Worm (Caenorhabditis elegans) whole organism, early embryonic: Measurements from ENCODE around the gene F23G4.1.

Experiments
- B0310.2 ChIP-seq: sonication (generic microtip); optimal IDR thresholded peaks from 2 replicates; lab custom pipeline; 2016; ENCODE audit warnings: mild to moderate bottlenecking, missing genetic modification characterization, missing compliant biosample characterization
- ama-1 ChIP-seq: fragments of 150-350 bp; optimal IDR thresholded peaks from 2 replicates; lab custom pipeline; 2014
- ets-7 ChIP-seq: sonication (generic microtip); optimal IDR thresholded peaks from 2 replicates; lab custom pipeline; 2016; ENCODE audit warnings: missing genotype, missing genetic modification characterization, missing compliant biosample characterization
- sea-1 ChIP-seq: fragments of 200-800 bp; sonication (Bioruptor generic); conservative IDR thresholded peaks from 2 replicates; pipeline ENCODE4 v1.3.6; 2022; ENCODE audit warnings: missing genetic modification characterization, missing compliant biosample characterization
- tra-4 ChIP-seq: sonication (generic microtip); optimal IDR thresholded peaks from 2 replicates; lab custom pipeline; 2017; ENCODE audit warnings: missing genetic modification characterization, missing compliant biosample characterization

- TF ChIP-seq sea-1 (GFP tag; lab: Robert Waterston, UW) (no peak), tra-4 (tag; lab: Kevin White, UChicago) (no peak), ets-7 (no peak), B0310.2 (tag; lab: Kevin White, UChicago) (no peak), ama-1 (lab: Kevin White, UChicago) (no peak)
These were observed 32.2 kb upstream of the F23G4.1 start, which contains the start of gene aexr-1 for ce11 chrX:6635173-6635572.
